Worm (Caenorhabditis elegans) whole organism, L4 larva: Measurements from ENCODE around the gene inx-10.

Experiments used
- F10B5.3 ChIP-seq: sonication (generic microtip); optimal IDR thresholded peaks from 2 replicates; lab custom pipeline; 2016; ENCODE audit warnings: mild to moderate bottlenecking, missing genetic modification characterization, missing compliant biosample characterization
- F37D6.2 ChIP-seq: sonication (generic microtip); optimal IDR thresholded peaks from 2 replicates; lab custom pipeline; 2016; ENCODE audit warnings: mild to moderate bottlenecking, missing genetic modification characterization, missing compliant biosample characterization
- F49E8.2 ChIP-seq: sonication (generic microtip); optimal IDR thresholded peaks from 2 replicates; lab custom pipeline; 2016; ENCODE audit warnings: missing compliant biosample characterization, mild to moderate bottlenecking, missing genetic modification characterization, borderline replicate concordance
- T20F7.1 ChIP-seq: fragments of 200-800 bp; sonication (Bioruptor generic); optimal IDR thresholded peaks from 2 replicates; lab custom pipeline; 2018; ENCODE audit warnings: mild to moderate bottlenecking, missing genetic modification characterization, missing compliant biosample characterization
- T26A8.4 ChIP-seq: fragments of 200-800 bp; sonication (Bioruptor generic); IDR thresholded peaks from 2 replicates; pipeline ENCODE4 v1.3.6; 2022; ENCODE audit warnings: missing genetic modification characterization, missing compliant biosample characterization
- Y48G9A.11 ChIP-seq: fragments of 200-800 bp; sonication (Bioruptor generic); IDR thresholded peaks from 2 replicates; pipeline ENCODE4 v1.3.6; 2022; ENCODE audit warnings: missing genetic modification reagents, missing genetic modification characterization, missing compliant biosample characterization
- ama-1 ChIP-seq: fragments of 150-350 bp; optimal IDR thresholded peaks from 2 replicates; lab custom pipeline; 2014; ENCODE audit warnings: inconsistent platforms, mixed read lengths
- ceh-44 ChIP-seq: fragments of 200-800 bp; sonication (Bioruptor generic); IDR thresholded peaks from 2 replicates; pipeline ENCODE4 v1.3.6; 2022; ENCODE audit warnings: missing genetic modification reagents, missing genetic modification characterization, missing compliant biosample characterization
- ceh-62 ChIP-seq: sonication (generic microtip); optimal IDR thresholded peaks from 2 replicates; lab custom pipeline; 2017; ENCODE audit warnings: missing biosample characterization, missing genetic modification characterization
- ces-1 ChIP-seq: fragments of 150-350 bp; sonication (generic microtip); optimal IDR thresholded peaks from 4 replicates; lab custom pipeline; 2014; ENCODE audit warnings: missing biosample characterization, missing genetic modification reagents, missing genetic modification characterization
- cey-2 ChIP-seq: sonication (generic microtip); optimal IDR thresholded peaks from 3 replicates; lab custom pipeline; 2017; ENCODE audit warnings: missing genetic modification characterization, mild to moderate bottlenecking, missing compliant biosample characterization, antibody characterized with exemption, borderline replicate concordance; ENCODE audit not compliant: insufficient read depth
- daf-12 ChIP-seq: fragments of 150-350 bp; optimal IDR thresholded peaks from 2 replicates; lab custom pipeline; 2014; ENCODE audit warnings: missing biosample characterization, missing genetic modification reagents, missing genetic modification characterization
- daf-16 ChIP-seq, 3 experiments: sonication (generic microtip); optimal IDR thresholded peaks; 2 replicates each; lab custom pipeline; 2016 to 2017; ENCODE audit warnings: missing genetic modification characterization in 3 of 3, missing genetic modification reagents in 3 of 3, mild to moderate bottlenecking in 2 of 3, missing compliant biosample characterization in 2 of 3, missing biosample characterization in 1 of 3, moderate library complexity in 1 of 3
- daf-19 ChIP-seq: fragments of 200-800 bp; sonication (Bioruptor generic); conservative IDR thresholded peaks from 2 replicates; pipeline ENCODE4 v1.3.6; 2022; ENCODE audit warnings: missing genetic modification characterization, missing compliant biosample characterization
- egl-43 ChIP-seq: fragments of 200-800 bp; sonication (Bioruptor generic); IDR thresholded peaks from 2 replicates; pipeline ENCODE4 v1.3.6; 2022; ENCODE audit warnings: missing genetic modification reagents, missing genetic modification characterization, missing compliant biosample characterization
- fos-1 ChIP-seq: fragments of 150-350 bp; optimal IDR thresholded peaks from 2 replicates; lab custom pipeline; 2014; ENCODE audit warnings: missing biosample characterization, missing genetic modification characterization
- gei-8 ChIP-seq: fragments of 200-800 bp; sonication (Bioruptor generic); optimal IDR thresholded peaks from 2 replicates; lab custom pipeline; 2018; ENCODE audit warnings: mild to moderate bottlenecking, missing genetic modification characterization, missing compliant biosample characterization
- lim-7 ChIP-seq: fragments of 200-800 bp; sonication (Bioruptor generic); IDR thresholded peaks from 2 replicates; pipeline ENCODE4 v1.3.6; 2022; ENCODE audit warnings: missing genetic modification characterization, missing compliant biosample characterization
- lin-13 ChIP-seq: fragments of 150-350 bp; optimal IDR thresholded peaks from 2 replicates; lab custom pipeline; 2014; ENCODE audit warnings: missing biosample characterization, missing genetic modification reagents, missing genetic modification characterization
- lsy-2 ChIP-seq, 2 experiments: fragments of 150-350 bp in 1 of 2; sonication (generic microtip) in 1 of 2; optimal IDR thresholded peaks; 2 replicates each; lab custom pipeline; 2014 to 2017; ENCODE audit warnings: missing biosample characterization in 2 of 2, missing genetic modification characterization in 2 of 2
- mep-1 ChIP-seq: fragments of 150-350 bp; sonication (generic microtip); optimal IDR thresholded peaks from 3 replicates; lab custom pipeline; 2014; ENCODE audit warnings: missing biosample characterization, missing genetic modification characterization
- mes-2 ChIP-seq: sonication (generic microtip); optimal IDR thresholded peaks from 2 replicates; lab custom pipeline; 2016; ENCODE audit warnings: missing genotype, mild to moderate bottlenecking, missing genetic modification characterization, missing compliant biosample characterization; ENCODE audit not compliant: poor library complexity, severe bottlenecking
- mxl-2 ChIP-seq: fragments of 200-800 bp; sonication (Bioruptor generic); conservative IDR thresholded peaks from 2 replicates; pipeline ENCODE4 v1.3.6; 2022; ENCODE audit warnings: missing genetic modification reagents, missing genetic modification characterization, missing compliant biosample characterization
- mxl-3 ChIP-seq: fragments of 200-800 bp; sonication (Bioruptor generic); optimal IDR thresholded peaks from 2 replicates; lab custom pipeline; 2018; ENCODE audit warnings: mild to moderate bottlenecking, missing genetic modification characterization, missing compliant biosample characterization
- nhr-102 ChIP-seq: sonication (generic microtip); optimal IDR thresholded peaks from 2 replicates; lab custom pipeline; 2016; ENCODE audit warnings: mild to moderate bottlenecking, missing genetic modification characterization, moderate library complexity, missing compliant biosample characterization
- nhr-111 ChIP-seq: fragments of 200-800 bp; sonication (Bioruptor generic); optimal IDR thresholded peaks from 2 replicates; lab custom pipeline; 2018; ENCODE audit warnings: mild to moderate bottlenecking, missing genetic modification characterization, missing compliant biosample characterization
- nhr-237 ChIP-seq: sonication (generic microtip); optimal IDR thresholded peaks from 2 replicates; lab custom pipeline; 2017; ENCODE audit warnings: missing biosample characterization, missing genetic modification characterization
- nhr-28 ChIP-seq: fragments of 150-350 bp; optimal IDR thresholded peaks from 2 replicates; lab custom pipeline; 2014; ENCODE audit warnings: missing biosample characterization, missing genetic modification characterization
- nhr-48 ChIP-seq: sonication (generic microtip); optimal IDR thresholded peaks from 2 replicates; lab custom pipeline; 2016; ENCODE audit warnings: mild to moderate bottlenecking, missing genetic modification characterization, missing compliant biosample characterization
- nhr-6 ChIP-seq: fragments of 150-350 bp; optimal IDR thresholded peaks from 2 replicates; lab custom pipeline; 2014; ENCODE audit warnings: missing biosample characterization, missing genetic modification characterization
- php-3 ChIP-seq: fragments of 200-800 bp; sonication (Bioruptor generic); IDR thresholded peaks from 2 replicates; pipeline ENCODE4 v1.3.6; 2022; ENCODE audit warnings: missing genetic modification reagents, missing genetic modification characterization, missing compliant biosample characterization
- set-16 ChIP-seq: fragments of 200-800 bp; sonication (Bioruptor generic); IDR thresholded peaks from 2 replicates; pipeline ENCODE4 v1.3.6; 2022; ENCODE audit warnings: missing genetic modification reagents, missing genetic modification characterization, missing compliant biosample characterization
- skn-1 ChIP-seq: fragments of 150-350 bp; optimal IDR thresholded peaks from 2 replicates; lab custom pipeline; 2014; ENCODE audit warnings: missing biosample characterization, missing genetic modification characterization
- spr-1 ChIP-seq: sonication (generic microtip); optimal IDR thresholded peaks from 2 replicates; lab custom pipeline; 2016; ENCODE audit warnings: mild to moderate bottlenecking, missing genetic modification characterization, missing compliant biosample characterization
- tag-97 ChIP-seq: fragments of 200-800 bp; sonication (Bioruptor generic); IDR thresholded peaks from 2 replicates; pipeline ENCODE4 v1.3.6; 2022; ENCODE audit warnings: missing genetic modification characterization, missing compliant biosample characterization
- tra-1 ChIP-seq: fragments of 200-800 bp; sonication (Bioruptor generic); IDR thresholded peaks from 2 replicates; pipeline ENCODE4 v1.3.6; 2022; ENCODE audit warnings: missing genetic modification reagents, missing genetic modification characterization, missing compliant biosample characterization
- unc-39 ChIP-seq: sonication (generic microtip); optimal IDR thresholded peaks from 2 replicates; lab custom pipeline; 2017; ENCODE audit warnings: missing biosample characterization, missing genetic modification characterization
- unc-62 ChIP-seq, 3 experiments: fragments of 150-350 bp in 1 of 3; sonication (generic microtip); optimal IDR thresholded peaks in 2 of 3; peaks in 1 of 3; 1 replicate in 1 of 3; 2 replicates in 2 of 3; lab custom pipeline; 2014 to 2017; ENCODE audit warnings: missing biosample characterization in 3 of 3, missing genetic modification characterization in 3 of 3, missing genetic modification reagents in 3 of 3, missing genotype in 1 of 3
- zip-2 ChIP-seq: fragments of 150-350 bp; optimal IDR thresholded peaks from 2 replicates; lab custom pipeline; 2014; ENCODE audit warnings: missing biosample characterization, missing genetic modification characterization
- ztf-11 ChIP-seq: fragments of 150-350 bp; optimal IDR thresholded peaks from 2 replicates; lab custom pipeline; 2014; ENCODE audit warnings: missing biosample characterization, missing genetic modification characterization

inx-10 gene

ce11 chrV:9165073-9165699, 42.1 kb downstream of the inx-10 start, which contains the start of gene col-10 (continued):
- TF ChIP-seq Y48G9A.11 = no peak
- TF ChIP-seq daf-19 (GFP tag; lab: Robert Waterston, UW) = no peak
- no peak for TF ChIP-seq daf-16 (GFP tag; optimal IDR thresholded peaks at IDR 0.05; lab: Kevin White, UChicago)
- no peak for TF ChIP-seq daf-16 (tag; optimal IDR thresholded peaks at IDR 0.05; lab: Kevin White, UChicago)
- TF ChIP-seq ztf-11 (tag; lab: Kevin White, UChicago) = no peak
- TF ChIP-seq, all 104 proteins: peak for 9

DNA sequence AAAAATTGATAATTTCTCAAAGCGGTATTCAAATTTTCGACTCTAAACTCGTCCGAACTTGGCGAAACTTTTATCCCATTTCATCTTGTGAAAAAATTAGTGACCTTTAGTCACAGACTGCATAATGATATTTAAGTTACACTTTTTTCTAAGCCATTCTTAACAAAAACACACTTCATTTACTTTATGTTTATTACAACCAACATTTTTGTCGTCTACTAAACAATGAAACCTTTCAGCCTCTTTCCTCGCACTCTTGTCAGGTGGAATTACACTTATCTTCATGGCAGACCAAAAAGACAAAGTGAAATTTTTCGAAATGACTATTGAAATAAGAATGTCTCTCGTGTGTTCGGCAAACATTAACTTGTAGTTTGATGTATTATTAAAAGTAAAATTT, 43.4 kb downstream of the inx-10 start:
- TF ChIP-seq nhr-237 (tag; lab: Kevin White, UChicago) = no peak
- no peak for TF ChIP-seq daf-12
- no peak for TF ChIP-seq nhr-28
- no peak for TF ChIP-seq ces-1 (GFP tag; lab: Kevin White, UChicago)
- TF ChIP-seq ama-1 (lab: Kevin White, UChicago) = peak; percentile 98
- no peak for TF ChIP-seq mxl-2 (GFP tag; lab: Robert Waterston, UW)
- no peak for TF ChIP-seq skn-1 (tag; lab: Kevin White, UChicago)
- peak; percentile 39 for TF ChIP-seq mep-1 (tag; lab: Kevin White, UChicago)
- TF ChIP-seq unc-39 (tag; lab: Kevin White, UChicago) = no peak
- no peak for TF ChIP-seq lsy-2 (tag; optimal IDR thresholded peaks at IDR 0.05; lab: Kevin White, UChicago)
- no peak for TF ChIP-seq tra-1
- TF ChIP-seq mes-2 (tag; lab: Kevin White, UChicago) = peak; percentile 35
- no peak for TF ChIP-seq tag-97 (GFP tag; lab: Robert Waterston, UW)
- TF ChIP-seq nhr-111 (GFP tag; lab: Kevin White, UChicago) = no peak
- TF ChIP-seq nhr-48 = no peak
- TF ChIP-seq zip-2 (tag; lab: Kevin White, UChicago) = no peak
- no peak for TF ChIP-seq mxl-3
- no peak for TF ChIP-seq F37D6.2 (tag; lab: Kevin White, UChicago)
- no peak for TF ChIP-seq spr-1 (tag; lab: Kevin White, UChicago)
- no peak for TF ChIP-seq ceh-44 (GFP tag; lab: Robert Waterston, UW)
- TF ChIP-seq T26A8.4 = 0 out of 2 replicates have a peak, but pooled peaks have one; percentile 52
- no peak for TF ChIP-seq F49E8.2 (tag; lab: Kevin White, UChicago)
- TF ChIP-seq lin-13 = no peak
- no peak for TF ChIP-seq fos-1
- TF ChIP-seq ceh-62 (tag; lab: Kevin White, UChicago) = no peak
- TF ChIP-seq lim-7 (GFP tag; lab: Robert Waterston, UW) = no peak
- TF ChIP-seq unc-62 (GFP tag; optimal IDR thresholded peaks at IDR 0.05 in 1 of 2; lab: Kevin White, UChicago) = peak in 1 of 2 experiments; percentile 24
- TF ChIP-seq unc-62 (tag; optimal IDR thresholded peaks at IDR 0.05; lab: Kevin White, UChicago) = no peak
- no peak for TF ChIP-seq nhr-102 (tag; lab: Kevin White, UChicago)
- TF ChIP-seq F10B5.3 (tag; lab: Kevin White, UChicago) = no peak

- no peak for TF ChIP-seq php-3
Observed at ce11 chrV:9162955-9163468, 44.3 kb downstream of the inx-10 start, which contains the start of gene col-145. Gene col-145 (minus strand): TSS chrV:9163005.

DNA sequence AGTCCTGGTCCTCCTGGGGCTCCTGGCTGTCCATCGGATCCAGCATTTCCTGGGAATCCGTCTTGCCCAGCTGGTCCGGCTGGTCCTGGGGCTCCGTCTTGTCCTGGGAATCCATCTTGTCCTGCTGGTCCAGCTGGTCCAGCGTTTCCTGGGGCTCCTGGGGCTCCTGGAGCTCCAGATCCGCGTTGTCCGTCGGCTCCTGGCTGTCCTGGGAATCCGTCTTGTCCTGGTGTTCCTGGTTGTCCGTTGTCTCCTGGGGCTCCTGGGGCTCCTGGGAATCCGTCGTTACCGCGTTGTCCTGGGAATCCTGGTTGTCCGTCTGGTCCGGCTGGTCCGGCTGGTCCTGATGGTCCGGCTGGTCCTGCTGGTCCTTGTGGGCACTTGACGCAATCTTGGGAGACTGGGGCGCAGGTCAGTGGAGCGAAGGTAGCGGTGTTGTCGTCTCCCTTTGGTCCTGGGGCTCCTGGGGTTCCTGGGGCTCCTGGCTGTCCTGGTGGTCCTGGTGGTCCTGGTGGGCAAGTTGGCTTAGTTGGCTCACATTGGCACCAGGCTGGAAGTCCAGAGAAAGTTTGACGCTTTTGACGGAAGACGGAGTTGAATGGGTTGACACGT, 45.1 kb downstream of the inx-10 start:
- TF ChIP-seq set-16 (peak; percentile 96), egl-43 (GFP tag; lab: Robert Waterston, UW) (0 out of 2 replicates have a peak, but pooled peaks have one; percentile 32), gei-8 (no peak), T26A8.4 (0 out of 2 replicates have a peak, but pooled peaks have one; percentile 43), nhr-6 (tag; lab: Kevin White, UChicago) (no peak), T20F7.1 (no peak), nhr-28 (no peak), cey-2 (tag; lab: Kevin White, UChicago) (no peak)
- TF ChIP-seq, all 104 proteins: peak for 3
